Fruit fly (Drosophila melanogaster): ENCODE results near the gene lap.

DNA sequence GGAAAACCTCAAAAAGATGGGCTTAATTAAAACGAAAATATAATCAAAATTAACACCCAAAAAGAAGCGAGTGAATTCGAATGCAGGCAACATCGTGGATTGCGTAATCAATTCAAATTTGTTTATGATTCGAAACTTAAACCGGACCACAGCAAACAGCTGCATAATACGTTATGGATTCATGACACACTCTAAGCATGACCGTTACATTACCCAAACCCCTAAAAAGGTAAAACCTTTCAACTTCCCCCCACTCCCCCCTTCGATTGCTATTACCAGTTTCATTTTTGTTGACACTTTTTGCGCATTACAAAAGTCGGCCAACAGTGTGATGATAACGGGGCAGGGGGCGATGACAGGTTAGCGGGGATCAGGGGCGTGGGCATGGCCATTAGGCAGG, 16.9 kb upstream of the lap start:
- TF ChIP-seq Dll (optimal IDR thresholded peaks at IDR 0.05): no peak
- TF ChIP-seq usp (GFP tag; optimal IDR thresholded peaks at IDR 0.05): no peak
